Fruit fly (Drosophila melanogaster) whole organism, embryonic: Measurements from ENCODE around the gene Tim8.

ENCODE experiments used
- B-H2 ChIP-seq: fragments of 200-800 bp; sonication (Bioruptor generic); optimal IDR thresholded peaks from 2 replicates; lab custom pipeline; 2018; ENCODE audit warnings: missing biosample characterization, mild to moderate bottlenecking, missing genetic modification characterization
- CG10267 ChIP-seq: fragments of 200-800 bp; sonication (Bioruptor generic); optimal IDR thresholded peaks from 2 replicates; lab custom pipeline; 2018; ENCODE audit warnings: missing biosample characterization, mild to moderate bottlenecking, missing genetic modification characterization, moderate library complexity
- CG12659 ChIP-seq: fragments of 200-800 bp; sonication (Bioruptor generic); optimal IDR thresholded peaks from 3 replicates; lab custom pipeline; 2017; ENCODE audit warnings: mild to moderate bottlenecking, missing biosample characterization, missing genetic modification reagents, missing genetic modification characterization
- CG12769 ChIP-seq: fragments of 200-800 bp; sonication (Bioruptor generic); optimal IDR thresholded peaks from 2 replicates; lab custom pipeline; 2019; ENCODE audit warnings: missing biosample characterization, mild to moderate bottlenecking, missing genetic modification characterization, moderate library complexity
- CG13424 ChIP-seq: fragments of 200-800 bp; sonication (Bioruptor generic); optimal IDR thresholded peaks from 2 replicates; lab custom pipeline; 2019; ENCODE audit warnings: missing biosample characterization, mild to moderate bottlenecking, missing genetic modification characterization, moderate library complexity
- CG14667 ChIP-seq: fragments of 200-800 bp; sonication (Bioruptor generic); IDR thresholded peaks from 2 replicates; pipeline ENCODE4 v1.3.6; 2022; ENCODE audit warnings: missing biosample characterization, missing genetic modification characterization
- CG15514 ChIP-seq: fragments of 200-800 bp; sonication (Bioruptor generic); optimal IDR thresholded peaks from 3 replicates; lab custom pipeline; 2017; ENCODE audit warnings: missing biosample characterization, missing genetic modification characterization, mild to moderate bottlenecking, moderate library complexity, missing genetic modification reagents
- CG16813 ChIP-seq: fragments of 200-800 bp; sonication (Bioruptor generic); IDR thresholded peaks from 3 replicates; pipeline ENCODE4 v1.3.6; 2022; ENCODE audit warnings: missing biosample characterization, missing genetic modification characterization; ENCODE audit not compliant: partially characterized antibody
- CG17829 ChIP-seq: fragments of 200-800 bp; optimal IDR thresholded peaks from 2 replicates; lab custom pipeline; 2019; ENCODE audit warnings: missing biosample characterization, mild to moderate bottlenecking, missing genetic modification characterization, moderate library complexity
- CG2202 ChIP-seq: fragments of 200-800 bp; sonication (Bioruptor generic); optimal IDR thresholded peaks from 2 replicates; lab custom pipeline; 2018; ENCODE audit warnings: missing biosample characterization, mild to moderate bottlenecking, missing genetic modification characterization
- CG2678 ChIP-seq: fragments of 200-800 bp; sonication (Bioruptor generic); optimal IDR thresholded peaks from 3 replicates; lab custom pipeline; 2019; ENCODE audit warnings: missing biosample characterization, mild to moderate bottlenecking, missing genetic modification characterization, moderate library complexity
- CG30403 ChIP-seq: fragments of 200-800 bp; sonication (Bioruptor generic); optimal IDR thresholded peaks from 3 replicates; lab custom pipeline; 2016; ENCODE audit warnings: missing biosample characterization, missing genetic modification characterization
- CG3281 ChIP-seq: fragments of 200-800 bp; sonication (Bioruptor generic); optimal IDR thresholded peaks from 3 replicates; lab custom pipeline; 2017; ENCODE audit warnings: missing biosample characterization, mild to moderate bottlenecking, missing genetic modification characterization
- CG34422 ChIP-seq: fragments of 200-800 bp; sonication (Bioruptor generic); IDR thresholded peaks from 3 replicates; pipeline ENCODE4 v1.3.6; 2022; ENCODE audit warnings: missing biosample characterization, missing genetic modification characterization
- CG4424 ChIP-seq: fragments of 200-800 bp; sonication (Bioruptor generic); optimal IDR thresholded peaks from 3 replicates; lab custom pipeline; 2016; ENCODE audit warnings: missing biosample characterization, missing genetic modification characterization
- CG8290 ChIP-seq, 3 experiments: fragments of 200-800 bp; sonication (Bioruptor generic); optimal IDR thresholded peaks; 2 replicates each; lab custom pipeline; 2016 to 2019; ENCODE audit warnings: missing biosample characterization in 3 of 3, missing genetic modification characterization in 3 of 3, mild to moderate bottlenecking in 2 of 3, moderate library complexity in 1 of 3
- CG9817 ChIP-seq: fragments of 200-800 bp; sonication (Bioruptor generic); optimal IDR thresholded peaks from 2 replicates; lab custom pipeline; 2018; ENCODE audit warnings: missing biosample characterization, mild to moderate bottlenecking, missing genetic modification characterization, moderate library complexity
- CG9932 ChIP-seq: fragments of 200-800 bp; sonication (Bioruptor generic); IDR thresholded peaks from 2 replicates; pipeline ENCODE4 v1.3.6; 2022; ENCODE audit warnings: missing biosample characterization, missing genetic modification characterization
- Dp ChIP-seq: fragments of 200-800 bp; sonication (Bioruptor generic); optimal IDR thresholded peaks from 2 replicates; lab custom pipeline; 2018; ENCODE audit warnings: missing biosample characterization, mild to moderate bottlenecking, missing genetic modification characterization, moderate library complexity
- Dref ChIP-seq: fragments of 200-800 bp; sonication (Bioruptor generic); IDR thresholded peaks from 2 replicates; pipeline ENCODE4 v1.3.6; 2022; ENCODE audit warnings: missing biosample characterization, missing genetic modification characterization
- Elba2 ChIP-seq: fragments of 200-800 bp; sonication (Bioruptor generic); optimal IDR thresholded peaks from 3 replicates; lab custom pipeline; 2016; ENCODE audit warnings: missing biosample characterization, missing genetic modification characterization
- Ets65A ChIP-seq: fragments of 200-800 bp; sonication (Bioruptor generic); peaks from one replicate; lab custom pipeline; 2016; ENCODE audit warnings: missing biosample characterization, missing genetic modification characterization
- H15 ChIP-seq: fragments of 200-800 bp; sonication (Bioruptor generic); IDR thresholded peaks from 3 replicates; pipeline ENCODE4 v1.3.6; 2022; ENCODE audit warnings: missing biosample characterization, missing genetic modification characterization
- HLH54F ChIP-seq: fragments of 200-800 bp; sonication (Bioruptor generic); optimal IDR thresholded peaks from 3 replicates; lab custom pipeline; 2016; ENCODE audit warnings: missing biosample characterization, missing genetic modification characterization
- Lim3 ChIP-seq: fragments of 200-800 bp; sonication (Bioruptor generic); IDR thresholded peaks from 2 replicates; pipeline ENCODE4 v1.3.6; 2022; ENCODE audit warnings: missing biosample characterization, missing genetic modification characterization
- NC2α ChIP-seq: fragments of 200-800 bp; sonication (Bioruptor generic); optimal IDR thresholded peaks from 2 replicates; lab custom pipeline; 2016; ENCODE audit warnings: missing biosample characterization, missing genetic modification characterization
- Pdp1 ChIP-seq, 2 experiments: fragments of 200-800 bp; sonication (Bioruptor generic); optimal IDR thresholded peaks; 3 replicates each; lab custom pipeline; 2016; ENCODE audit warnings: missing biosample characterization in 2 of 2, missing genetic modification characterization in 2 of 2, mild to moderate bottlenecking in 1 of 2, moderate library complexity in 1 of 2
- Rfx ChIP-seq: fragments of 200-800 bp; sonication (Bioruptor generic); IDR thresholded peaks from 2 replicates; pipeline ENCODE4 v1.3.6; 2022; ENCODE audit warnings: missing biosample characterization, missing genetic modification characterization
- Xrp1 ChIP-seq: fragments of 200-800 bp; sonication (Bioruptor generic); IDR thresholded peaks from 2 replicates; pipeline ENCODE4 v1.3.6; 2022; ENCODE audit warnings: missing biosample characterization, missing genetic modification characterization
- ara ChIP-seq: fragments of 200-800 bp; sonication (Bioruptor generic); IDR thresholded peaks from 2 replicates; pipeline ENCODE4 v1.3.6; 2022; ENCODE audit warnings: missing biosample characterization, missing genetic modification characterization
- bigmax ChIP-seq: fragments of 200-800 bp; sonication (Bioruptor generic); optimal IDR thresholded peaks from 2 replicates; lab custom pipeline; 2018; ENCODE audit warnings: missing biosample characterization, mild to moderate bottlenecking, missing genetic modification characterization
- gem ChIP-seq: fragments of 200-800 bp; sonication (Bioruptor generic); optimal IDR thresholded peaks from 2 replicates; lab custom pipeline; 2019; ENCODE audit warnings: missing biosample characterization, mild to moderate bottlenecking, missing genetic modification characterization, moderate library complexity
- grau ChIP-seq: fragments of 200-800 bp; optimal IDR thresholded peaks from 3 replicates; lab custom pipeline; 2019; ENCODE audit warnings: missing biosample characterization, mild to moderate bottlenecking, missing genetic modification characterization, moderate library complexity
- hb ChIP-seq: fragments of 200-800 bp; sonication (Bioruptor generic); IDR thresholded peaks from 3 replicates; pipeline ENCODE4 v1.3.6; 2022; ENCODE audit warnings: missing biosample characterization, missing genetic modification characterization; ENCODE audit not compliant: partially characterized antibody
- lab ChIP-seq: fragments of 200-800 bp; sonication (Bioruptor generic); optimal IDR thresholded peaks from 3 replicates; lab custom pipeline; 2017; ENCODE audit warnings: missing biosample characterization, missing genetic modification characterization, mild to moderate bottlenecking, moderate library complexity, missing genetic modification reagents
- maf-S ChIP-seq: fragments of 200-800 bp; sonication (Bioruptor generic); optimal IDR thresholded peaks from 2 replicates; lab custom pipeline; 2016; ENCODE audit warnings: missing biosample characterization, missing genetic modification characterization
- mam ChIP-seq: fragments of 200-800 bp; sonication (Bioruptor generic); optimal IDR thresholded peaks from 3 replicates; lab custom pipeline; 2016; ENCODE audit warnings: missing biosample characterization, missing genetic modification characterization
- nmo ChIP-seq: fragments of 200-800 bp; sonication (Bioruptor generic); optimal IDR thresholded peaks from 2 replicates; lab custom pipeline; 2018; ENCODE audit warnings: missing biosample characterization, mild to moderate bottlenecking, missing genetic modification characterization, moderate library complexity
- pho ChIP-seq: fragments of 200-800 bp; sonication (Bioruptor generic); optimal IDR thresholded peaks from 2 replicates; lab custom pipeline; 2016; ENCODE audit warnings: missing biosample characterization, missing genetic modification characterization
- phol ChIP-seq: fragments of 200-800 bp; sonication (Bioruptor generic); optimal IDR thresholded peaks from 3 replicates; lab custom pipeline; 2018; ENCODE audit warnings: missing biosample characterization, mild to moderate bottlenecking, missing genetic modification characterization, moderate library complexity
- prd ChIP-seq, 3 experiments: fragments of >200 bp in 2 of 3; fragments of 200-800 bp in 1 of 3; sonication (Bioruptor generic) in 1 of 3; optimal IDR thresholded peaks in 2 of 3; IDR thresholded peaks in 1 of 3; 2 replicates in 2 of 3; 3 replicates in 1 of 3; pipeline versions ENCODE4 v1.3.6 to Lab custom; 2017 to 2022; ENCODE audit warnings: missing biosample characterization in 1 of 3, missing genetic modification characterization in 1 of 3
- pzg ChIP-seq: fragments of 200-800 bp; sonication (Bioruptor generic); optimal IDR thresholded peaks from 3 replicates; lab custom pipeline; 2018; ENCODE audit warnings: missing biosample characterization, mild to moderate bottlenecking, missing genetic modification characterization, moderate library complexity
- slbo ChIP-seq: fragments of 200-800 bp; sonication (Bioruptor generic); IDR thresholded peaks from 2 replicates; pipeline ENCODE4 v1.3.6; 2022; ENCODE audit warnings: missing biosample characterization, missing genetic modification characterization
- sr ChIP-seq: fragments of 200-800 bp; sonication (Bioruptor generic); IDR thresholded peaks from 3 replicates; pipeline ENCODE4 v1.3.6; 2022; ENCODE audit warnings: missing biosample characterization, missing genetic modification characterization
- ssp ChIP-seq: fragments of 200-800 bp; sonication (Bioruptor generic); IDR thresholded peaks from 2 replicates; pipeline ENCODE4 v1.3.6; 2022; ENCODE audit warnings: missing biosample characterization, missing genetic modification characterization
- tin ChIP-seq: fragments of 200-800 bp; sonication (Bioruptor generic); optimal IDR thresholded peaks from 3 replicates; lab custom pipeline; 2016; ENCODE audit warnings: missing biosample characterization, missing genetic modification characterization
- tio ChIP-seq: fragments of 200-800 bp; sonication (Bioruptor generic); optimal IDR thresholded peaks from 2 replicates; lab custom pipeline; 2017; ENCODE audit warnings: missing biosample characterization, missing genetic modification characterization, inconsistent platforms
- tll ChIP-seq, 2 experiments: fragments of 200-800 bp in 1 of 2; fragments of >200 bp in 1 of 2; sonication (Bioruptor generic) in 1 of 2; optimal IDR thresholded peaks; 2 replicates each; lab custom pipeline; 2017 to 2019; ENCODE audit warnings: missing biosample characterization in 2 of 2, missing genetic modification characterization in 2 of 2, mild to moderate bottlenecking in 1 of 2, moderate library complexity in 1 of 2
- toy ChIP-seq: fragments of 200-800 bp; sonication (Bioruptor generic); IDR thresholded peaks from 2 replicates; pipeline ENCODE4 v1.3.6; 2022; ENCODE audit warnings: missing biosample characterization, missing genetic modification characterization
- yki ChIP-seq: fragments of >200 bp; optimal IDR thresholded peaks from 3 replicates; lab custom pipeline; 2018

The Tim8 gene

DNA sequence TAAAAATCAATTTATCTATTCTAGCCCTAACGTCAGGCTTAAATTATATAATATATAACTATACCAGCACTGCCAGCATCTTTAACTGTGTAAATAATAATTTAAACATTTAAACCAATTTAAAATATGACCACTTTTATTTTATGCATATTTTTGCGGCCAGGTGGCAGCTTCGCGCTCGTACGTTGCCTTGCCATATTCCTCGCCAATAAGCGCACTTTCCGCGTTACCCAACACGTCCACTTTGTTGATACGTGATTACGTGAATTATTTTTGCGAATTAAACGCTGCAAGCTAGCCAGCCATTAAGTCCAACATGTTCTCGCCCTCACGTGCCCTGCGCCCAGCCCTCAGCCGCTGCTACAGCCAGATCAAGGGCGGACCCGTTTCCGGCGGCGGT is 18.5 kb upstream of the Tim8 start, which contains the start of gene NdufV3 (continued):
- TF ChIP-seq CG17829 (tag; lab: Kevin White, UChicago) (peak; percentile 18), CG2678 (peak; percentile 4), CG10267 (peak; percentile 49), grau (tag; lab: Kevin White, UChicago) (peak; percentile 28), sr (GFP tag; lab: Robert Waterston, UW) (no peak), CG16813 (no peak), maf-S (GFP tag; lab: Kevin White, UChicago) (no peak), tll (GFP tag; optimal IDR thresholded peaks at IDR 0.05; lab: Kevin White, UChicago) (no peak), Rfx (GFP tag; lab: Robert Waterston, UW) (peak; percentile 67), NC2α (no peak), lab (peak; percentile 14), CG13424 (tag; lab: Kevin White, UChicago) (peak; percentile 31), Dref (GFP tag; lab: Robert Waterston, UW) (peak; percentile 29; the same call in 1 of the 2 replicates), bigmax (GFP tag; lab: Kevin White, UChicago) (no peak), pho (GFP tag; lab: Kevin White, UChicago) (no peak), CG12769 (tag; lab: Kevin White, UChicago) (peak; percentile 22), Pdp1 (GFP tag; optimal IDR thresholded peaks at IDR 0.05; lab: Kevin White, UChicago) (peak in 1 of 2 experiments; percentile 91), CG30403 (GFP tag; lab: Kevin White, UChicago) (peak; percentile 12), ara (GFP tag; lab: Robert Waterston, UW) (no peak), toy (GFP tag; lab: Robert Waterston, UW) (no peak), CG9932 (GFP tag; lab: Robert Waterston, UW) (peak; percentile 67), gem (tag; lab: Kevin White, UChicago) (peak; percentile 24), CG4424 (GFP tag; lab: Kevin White, UChicago) (no peak), CG2202 (tag; lab: Kevin White, UChicago) (no peak), CG8290 (GFP tag; optimal IDR thresholded peaks at IDR 0.05; lab: Kevin White, UChicago) (no peak), CG8290 (tag; optimal IDR thresholded peaks at IDR 0.05; lab: Kevin White, UChicago) (peak in 1 of 2 experiments; percentile 69), B-H2 (GFP tag; lab: Kevin White, UChicago) (peak; percentile 41), CG9817 (tag; lab: Kevin White, UChicago) (peak; percentile 7), Dp (GFP tag; lab: Kevin White, UChicago) (peak; percentile 31), CG3281 (GFP tag; lab: Kevin White, UChicago) (peak; percentile 1), CG12659 (GFP tag; lab: Kevin White, UChicago) (peak; percentile 10), ssp (GFP tag; lab: Robert Waterston, UW) (no peak), yki (no peak), CG34422 (no peak), Xrp1 (GFP tag; lab: Robert Waterston, UW) (0 out of 2 replicates have a peak, but pooled peaks have one; percentile 39), mam (peak; percentile 34), prd (optimal IDR thresholded peaks at IDR 0.05; lab: Kevin White, UChicago) (no peak), prd (GFP tag; IDR thresholded peaks at IDR 0.05; lab: Robert Waterston, UW) (no peak), H15 (GFP tag; lab: Robert Waterston, UW) (no peak), HLH54F (peak; percentile 9), CG15514 (GFP tag; lab: Kevin White, UChicago) (peak; percentile 3), tin (GFP tag; lab: Kevin White, UChicago) (peak; percentile 4), Elba2 (GFP tag; lab: Kevin White, UChicago) (peak; percentile 74), pzg (GFP tag; lab: Kevin White, UChicago) (peak; percentile 56), nmo (GFP tag; lab: Kevin White, UChicago) (peak; percentile 11), hb (GFP tag; lab: Robert Waterston, UW) (no peak), Ets65A (GFP tag; lab: Kevin White, UChicago) (peak; percentile 79), tio (GFP tag; lab: Kevin White, UChicago) (no peak), CG14667 (GFP tag; lab: Robert Waterston, UW) (no peak), phol (tag; lab: Kevin White, UChicago) (peak; percentile 10), slbo (GFP tag; lab: Robert Waterston, UW) (peak; percentile 63), Lim3 (GFP tag; lab: Robert Waterston, UW) (no peak)
